Fruit fly (Drosophila melanogaster): ENCODE results near the gene CG12541.

The CG12541 gene

DNA sequence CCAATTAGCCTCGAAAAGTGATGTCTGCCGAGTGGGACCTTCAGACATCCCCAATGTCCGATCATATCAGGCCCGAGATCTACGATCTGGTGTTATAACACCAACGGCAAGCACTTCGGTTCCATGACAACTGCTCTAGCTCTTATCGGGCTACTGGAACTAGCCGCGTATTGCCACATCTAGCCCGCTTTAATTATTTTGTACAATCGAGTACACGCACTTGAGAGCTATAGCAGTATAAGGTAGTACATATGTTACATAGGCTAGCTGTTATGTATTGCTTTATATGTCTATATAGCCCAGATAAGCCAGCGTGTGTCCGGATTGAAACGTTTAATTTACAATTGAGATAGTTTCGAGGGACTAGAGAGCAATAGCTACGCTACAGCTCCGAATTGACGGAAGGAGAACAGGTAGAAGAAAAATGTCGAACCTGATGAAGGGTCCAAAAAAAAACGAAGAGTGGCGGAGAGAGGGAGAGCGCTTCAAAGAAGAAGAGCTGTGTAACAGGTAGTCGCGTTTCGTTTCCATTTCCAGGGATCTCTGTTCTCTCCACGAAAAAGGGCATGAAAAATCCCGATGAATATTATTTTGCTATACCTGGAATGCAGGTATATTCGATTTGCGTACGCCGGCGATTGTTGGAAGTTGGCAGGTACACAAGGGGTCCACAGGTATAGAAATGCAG, 68.7 kb downstream of the CG12541 start (continued):
- no peak for TF ChIP-seq pum (GFP tag; optimal IDR thresholded peaks at IDR 0.05)
- TF ChIP-seq CG1647 (GFP tag; optimal IDR thresholded peaks at IDR 0.05): no peak
- peak; percentile 0 for TF ChIP-seq gro (GFP tag; optimal IDR thresholded peaks at IDR 0.05)
- no peak for TF ChIP-seq Jarid2 (GFP tag; optimal IDR thresholded peaks at IDR 0.05)
- no peak for TF ChIP-seq CG12236 (GFP tag; optimal IDR thresholded peaks at IDR 0.05)
- TF ChIP-seq Hr3 (GFP tag; optimal IDR thresholded peaks at IDR 0.05): no peak
- no peak for TF ChIP-seq bigmax (GFP tag; optimal IDR thresholded peaks at IDR 0.05)
- TF ChIP-seq CG15011 (GFP tag; optimal IDR thresholded peaks at IDR 0.05): no peak
- TF ChIP-seq Atf6 (GFP tag; IDR thresholded peaks at IDR 0.05): no peak
- no peak for TF ChIP-seq YL-1 (GFP tag; optimal IDR thresholded peaks at IDR 0.05)
- TF ChIP-seq mirr (GFP tag; optimal IDR thresholded peaks at IDR 0.05): peak; percentile 96
- TF ChIP-seq CG3726 (GFP tag; IDR thresholded peaks at IDR 0.05): no peak
- no peak for TF ChIP-seq CG3995 (GFP tag; optimal IDR thresholded peaks at IDR 0.05)
- no peak for TF ChIP-seq Stat92E (GFP tag; optimal IDR thresholded peaks at IDR 0.05)
- TF ChIP-seq sob (GFP tag; IDR thresholded peaks at IDR 0.05): no peak
- no peak for TF ChIP-seq CkIIα-i1 (GFP tag; IDR thresholded peaks at IDR 0.05)
- TF ChIP-seq Lpt (GFP tag; optimal IDR thresholded peaks at IDR 0.05): peak; percentile 31
- TF ChIP-seq ash1 (GFP tag; optimal IDR thresholded peaks at IDR 0.05): peak; percentile 51

DNA sequence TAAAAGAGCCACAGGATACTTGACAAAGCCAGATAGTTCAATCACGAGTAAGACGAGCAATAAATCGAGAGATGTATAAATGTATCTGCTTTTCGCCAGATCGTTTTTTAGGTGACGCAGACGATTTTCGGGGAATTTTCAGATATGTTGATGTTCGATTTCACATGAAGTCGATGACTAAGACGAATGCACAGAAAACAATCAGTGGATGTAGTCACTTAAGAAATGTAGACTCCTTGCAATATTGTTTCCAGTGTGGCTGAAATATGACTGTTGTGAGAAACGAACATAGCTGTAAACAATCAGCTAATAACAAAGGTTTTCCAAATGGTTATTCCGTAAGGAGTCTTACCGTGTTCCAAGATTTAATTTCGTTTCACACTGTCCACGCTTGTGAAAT, 69.7 kb downstream of the CG12541 start:
- TF ChIP-seq sens (GFP tag) (peak; percentile 13), shn (GFP tag; optimal IDR thresholded peaks at IDR 0.05) (no peak), zf30C (GFP tag; optimal IDR thresholded peaks at IDR 0.05) (peak; percentile 73), eve (GFP tag; optimal IDR thresholded peaks at IDR 0.05) (peak in 1 of 2 experiments; percentile 2), pb (GFP tag; optimal IDR thresholded peaks at IDR 0.05) (no peak), HmgD (GFP tag; optimal IDR thresholded peaks at IDR 0.05) (no peak), NK7.1 (GFP tag; optimal IDR thresholded peaks at IDR 0.05) (no peak), CG32772 (GFP tag; IDR thresholded peaks at IDR 0.05) (no peak), Med (GFP tag) (peak; percentile 67)

DNA sequence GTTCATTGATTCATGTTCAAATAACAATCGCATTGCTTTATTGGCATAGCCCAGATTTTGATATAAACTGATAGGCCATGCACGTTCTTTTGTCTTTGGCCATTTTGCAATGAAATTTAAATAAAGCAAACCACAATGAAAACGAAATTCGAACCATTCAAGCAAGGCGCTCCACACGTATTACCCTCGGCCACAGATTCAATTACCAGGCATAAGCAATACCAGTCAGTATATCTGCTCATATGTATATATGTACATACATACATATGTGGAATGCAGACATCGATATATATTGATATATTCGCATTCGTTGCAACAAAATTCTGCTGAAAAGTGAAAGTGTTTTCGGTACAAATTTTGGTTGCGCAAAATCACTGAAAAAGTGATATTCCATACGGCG, 70.6 kb downstream of the CG12541 start:
- TF ChIP-seq Med (GFP tag) (peak; percentile 48), YL-1 (GFP tag; optimal IDR thresholded peaks at IDR 0.05) (no peak), Lim3 (GFP tag; IDR thresholded peaks at IDR 0.05) (no peak), CG1233 (GFP tag; optimal IDR thresholded peaks at IDR 0.05) (no peak)

DNA sequence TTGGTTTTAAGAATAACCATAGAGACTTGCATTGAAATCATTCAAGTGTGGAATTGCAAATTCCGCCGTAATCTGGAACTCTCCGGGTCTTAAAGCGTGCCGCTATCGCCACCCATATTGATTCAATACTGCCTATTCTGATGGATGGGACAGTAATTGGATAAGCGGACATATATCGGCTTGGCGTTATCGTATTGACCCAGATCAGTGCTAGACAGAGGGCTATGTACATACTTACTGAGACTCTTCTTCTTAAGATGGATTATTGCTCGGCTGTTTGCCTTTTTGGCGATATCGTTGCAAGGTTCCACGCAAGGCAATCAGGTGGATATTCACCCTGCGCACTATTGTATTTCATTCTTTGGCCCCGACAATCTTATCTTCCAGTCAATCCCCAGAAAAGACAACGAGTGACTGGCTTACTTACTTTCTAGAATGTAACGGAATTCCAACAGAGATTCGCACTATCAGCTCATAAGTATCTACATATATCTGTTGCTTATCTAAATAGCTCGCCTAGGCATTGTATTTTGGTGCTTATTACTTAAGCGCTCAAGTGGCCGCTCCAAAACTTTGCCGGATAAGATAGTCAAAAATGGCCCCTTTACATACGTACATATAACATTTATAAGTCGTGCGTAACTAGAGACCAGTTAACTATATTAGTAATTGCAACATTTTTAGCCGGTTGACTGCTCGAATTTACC, 71.2 kb downstream of the CG12541 start:
- TF ChIP-seq Nf-YC (tag; optimal IDR thresholded peaks at IDR 0.05) (no peak), CG17385 (GFP tag; optimal IDR thresholded peaks at IDR 0.05) (peak; percentile 13), Hr3 (GFP tag; optimal IDR thresholded peaks at IDR 0.05) (no peak), CG17361 (GFP tag; IDR thresholded peaks at IDR 0.05) (no peak), tin (GFP tag; optimal IDR thresholded peaks at IDR 0.05) (no peak), ATbp (GFP tag; optimal IDR thresholded peaks at IDR 0.05) (peak; percentile 29), kay (GFP tag; optimal IDR thresholded peaks at IDR 0.05) (no peak), CG13424 (tag; optimal IDR thresholded peaks at IDR 0.05) (peak; percentile 20), CG10959 (GFP tag; IDR thresholded peaks at IDR 0.05) (no peak), tup (GFP tag; optimal IDR thresholded peaks at IDR 0.05) (no peak), CG2129 (GFP tag; IDR thresholded peaks at IDR 0.05; ENCODE audit: partially characterized antibody) (no peak), sens (GFP tag) (peak; percentile 60), mirr (GFP tag; optimal IDR thresholded peaks at IDR 0.05) (peak; percentile 84), HLH4C (GFP tag; IDR thresholded peaks at IDR 0.05; ENCODE audit: partially characterized antibody) (no peak), CG3847 (GFP tag; IDR thresholded peaks at IDR 0.05) (no peak), CG13894 (tag; optimal IDR thresholded peaks at IDR 0.05) (no peak), CG15696 (tag; optimal IDR thresholded peaks at IDR 0.05) (peak; percentile 55), pita (GFP tag; optimal IDR thresholded peaks at IDR 0.05) (no peak), CG8359 (GFP tag; optimal IDR thresholded peaks at IDR 0.05; ENCODE audit: borderline replicate concordance) (no peak)

Data from whole organism, embryonic.